Worm (Caenorhabditis elegans): ENCODE measurements around the gene Y56A3A.6.
"Not testable (repeated sequence)": the region's sequence is repeated elsewhere in the genome, so short reads cannot be mapped to it uniquely, and the experiment has no call there.

Gene Y56A3A.6

ce11 chrIII:11895504-11895903, 16.9 kb upstream of the Y56A3A.6 start:
- no peak for TF ChIP-seq unc-62 (GFP tag; optimal IDR thresholded peaks at IDR 0.05)

- TF ChIP-seq unc-62 (GFP tag; optimal IDR thresholded peaks at IDR 0.05), result no peak
These were observed 14.3 kb upstream of the Y56A3A.6 start, which contains the start of gene Y56A3A.41 for ce11 chrIII:11892939-11893338. Gene Y56A3A.41 (minus strand): TSS chrIII:11893039.

ce11 chrIII:11891335-11891734, 12.7 kb upstream of the Y56A3A.6 start, which contains the start of gene faah-5:
Gene faah-5 (minus strand): TSS chrIII:11891435.
- no peak for TF ChIP-seq unc-62 (GFP tag; optimal IDR thresholded peaks at IDR 0.05)

DNA sequence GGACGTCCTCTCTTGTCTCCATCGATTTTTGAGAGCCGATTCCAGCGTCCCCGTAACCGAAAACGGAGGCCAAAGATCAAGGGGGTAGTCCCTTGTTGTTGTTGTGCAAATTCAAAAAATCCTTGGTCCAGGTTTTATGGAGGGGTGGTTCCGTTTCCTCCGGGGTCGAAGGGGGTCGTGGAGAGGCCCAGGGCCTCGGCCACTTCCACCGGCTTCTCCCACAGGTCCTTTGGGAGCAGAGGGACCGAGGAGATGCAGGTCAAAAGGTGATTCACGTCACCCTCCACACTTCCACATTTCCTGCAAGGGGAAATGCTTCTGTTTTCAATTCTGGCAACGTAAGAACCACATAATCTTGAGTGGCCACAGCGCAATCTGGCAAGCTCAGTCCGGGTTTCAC, 5.1 kb upstream of the Y56A3A.6 start, which contains the start of gene fbxb-22:
Gene fbxb-22, minus strand, starts transcription at position 61 of the 400 bp plus-strand sequence.
- not testable (repeated sequence) for TF ChIP-seq unc-62 (GFP tag; optimal IDR thresholded peaks at IDR 0.05)

DNA sequence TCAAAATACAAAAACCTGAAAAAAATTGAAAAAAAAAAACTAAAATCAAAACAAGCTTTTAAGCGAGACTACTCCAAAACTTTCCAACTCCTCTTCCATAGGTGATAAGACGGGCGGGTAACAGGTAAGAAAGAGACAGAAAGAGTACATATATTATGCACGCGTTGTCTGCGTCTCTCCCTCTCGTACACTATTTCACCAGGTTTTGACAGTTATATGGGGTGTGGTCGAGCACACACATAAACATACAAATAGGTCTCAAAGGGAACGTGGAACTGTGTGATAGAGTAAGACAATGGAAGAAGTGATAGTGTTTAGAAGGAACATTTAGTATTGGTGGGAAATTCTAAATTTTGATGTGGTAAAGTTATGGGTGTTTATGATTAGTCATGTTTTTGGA, 2.9 kb upstream of the Y56A3A.6 start:
- TF ChIP-seq unc-62 (GFP tag; optimal IDR thresholded peaks at IDR 0.05), result no peak

- TF ChIP-seq unc-62 (GFP tag; optimal IDR thresholded peaks at IDR 0.05), result no peak
These were observed 2.5 kb downstream of the Y56A3A.6 start for ce11 chrIII:11876130-11876529.

- TF ChIP-seq unc-62 (GFP tag; optimal IDR thresholded peaks at IDR 0.05), result no peak
These were observed 4.4 kb downstream of the Y56A3A.6 start for ce11 chrIII:11874242-11874641.

DNA sequence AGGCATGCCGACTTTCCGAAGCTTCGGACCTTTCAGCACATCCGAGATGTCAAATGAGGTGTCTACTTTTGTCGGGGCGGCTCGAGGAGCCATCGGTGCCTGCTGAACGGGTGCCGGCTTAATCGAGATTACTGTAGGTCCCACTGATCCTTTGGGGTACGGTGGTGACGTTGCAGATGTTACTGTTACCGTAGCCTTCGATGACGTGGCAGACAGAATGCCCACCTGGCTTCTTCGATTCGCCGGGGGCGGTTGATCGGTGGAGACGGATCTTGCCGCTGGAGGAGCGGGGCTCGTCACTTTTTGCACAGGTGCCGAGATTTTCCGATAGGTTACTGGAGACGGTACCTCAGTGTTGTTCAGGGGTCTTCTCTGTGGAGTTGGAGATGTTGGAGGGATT, 7.0 kb downstream of the Y56A3A.6 start:
- TF ChIP-seq unc-62 (GFP tag; optimal IDR thresholded peaks at IDR 0.05), result no peak

DNA sequence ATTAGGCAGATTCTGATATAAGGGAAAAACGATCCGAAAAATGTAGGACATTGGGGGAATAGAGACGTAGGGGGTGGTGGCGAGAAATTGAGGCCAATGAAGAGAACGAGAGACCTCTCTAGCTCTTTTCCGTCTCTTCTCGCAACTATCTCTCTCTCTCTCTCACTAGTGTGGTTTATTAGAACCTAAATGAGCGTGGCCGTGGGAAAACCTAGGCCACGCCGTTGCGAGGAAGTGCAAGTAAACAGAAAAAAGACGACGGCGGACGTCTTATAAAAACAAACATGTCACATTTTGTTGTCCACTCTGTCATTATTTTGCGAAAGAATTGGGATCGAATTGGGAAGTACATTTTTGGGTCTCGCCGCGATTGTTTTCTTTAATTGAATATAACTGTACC, 8.6 kb downstream of the Y56A3A.6 start:
- no peak for TF ChIP-seq unc-62 (GFP tag; optimal IDR thresholded peaks at IDR 0.05)

DNA sequence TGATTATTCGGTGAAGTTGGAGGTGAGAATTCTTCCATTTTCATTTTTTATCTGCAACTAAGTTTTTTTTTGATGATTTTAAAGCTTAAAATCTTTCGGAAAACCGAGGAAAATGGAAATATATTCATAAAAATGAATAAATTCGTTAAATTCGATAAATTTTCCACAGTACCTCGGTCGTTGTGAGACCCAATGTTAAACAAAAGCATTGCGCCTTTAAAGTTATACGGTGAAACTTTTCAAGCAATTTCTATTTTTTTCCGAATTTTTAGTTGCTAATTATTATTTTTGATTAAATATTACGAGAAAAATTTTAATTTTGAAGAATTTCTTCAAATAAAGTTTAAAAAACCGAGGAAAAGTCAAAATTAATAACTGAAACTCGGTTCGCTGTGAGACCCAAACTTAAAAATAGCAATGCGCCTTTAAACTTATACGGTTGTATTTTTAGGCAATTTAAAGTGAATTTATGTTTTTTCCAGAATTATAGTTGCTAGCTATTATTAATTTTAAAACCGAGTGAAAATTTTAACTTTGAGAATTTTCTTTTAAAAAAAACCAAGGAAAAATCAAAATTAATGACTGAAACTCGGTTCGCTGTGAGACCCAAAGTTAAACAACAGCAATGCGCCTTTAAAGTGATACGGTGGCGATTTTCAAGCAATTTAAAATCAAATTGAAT, 9.2 kb downstream of the Y56A3A.6 start, which contains the start of gene taf-12:
Gene taf-12, minus strand, starts transcription at position 51 of the 682 bp plus-strand sequence.
- TF ChIP-seq unc-62 (GFP tag; optimal IDR thresholded peaks at IDR 0.05), result no peak

- TF ChIP-seq unc-62 (GFP tag; optimal IDR thresholded peaks at IDR 0.05), result no peak
These were observed 12.5 kb downstream of the Y56A3A.6 start for ce11 chrIII:11866127-11866526.

- no peak for TF ChIP-seq unc-62 (GFP tag; optimal IDR thresholded peaks at IDR 0.05)
These were observed 16.5 kb downstream of the Y56A3A.6 start, which contains the start of gene Y56A3A.2 for ce11 chrIII:11862149-11862548. Gene Y56A3A.2 (minus strand): TSS chrIII:11862249.

DNA sequence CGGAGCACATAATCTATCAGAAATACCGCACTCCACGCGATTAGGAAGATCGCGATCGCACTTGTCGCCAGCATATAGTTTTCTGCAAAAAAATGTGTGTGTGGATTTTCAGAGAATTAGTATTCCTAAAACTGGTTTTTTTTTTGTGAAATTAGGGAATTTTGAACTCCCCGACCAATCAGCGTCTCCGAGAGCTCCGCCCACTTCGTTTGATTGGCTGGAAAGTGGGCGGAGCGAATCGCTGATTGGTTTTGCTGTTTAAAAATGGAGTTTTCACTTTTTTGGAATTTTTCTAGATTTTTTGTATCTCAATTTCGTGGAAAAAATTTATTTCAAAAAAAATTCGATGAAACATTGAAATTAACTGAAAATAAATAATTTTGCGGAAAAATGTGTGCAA, 17.5 kb downstream of the Y56A3A.6 start:
- TF ChIP-seq unc-62 (GFP tag; optimal IDR thresholded peaks at IDR 0.05), result no peak

- no peak for TF ChIP-seq unc-62 (GFP tag; optimal IDR thresholded peaks at IDR 0.05)
These were observed 21.8 kb downstream of the Y56A3A.6 start for ce11 chrIII:11856852-11857251.

DNA sequence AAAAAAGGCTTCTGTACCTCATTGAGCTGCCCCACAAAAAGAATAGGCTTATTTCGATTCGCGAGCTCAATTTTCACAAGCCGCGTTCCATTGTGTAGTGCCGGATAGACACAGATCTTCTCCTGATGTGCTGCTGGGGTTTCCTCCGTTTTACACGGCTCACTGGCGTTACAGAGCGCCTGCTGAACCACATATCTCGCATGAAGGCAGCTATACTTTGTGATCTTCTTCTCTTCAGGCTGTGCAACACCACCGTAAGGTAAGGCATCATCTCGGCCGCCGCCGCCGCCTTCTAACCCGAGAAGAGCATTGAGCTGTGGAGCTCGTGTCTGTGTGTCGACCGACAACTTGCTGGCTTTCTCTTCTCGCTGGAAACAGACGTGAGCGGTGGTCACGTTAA, 25.1 kb downstream of the Y56A3A.6 start:
- TF ChIP-seq unc-62 (GFP tag; optimal IDR thresholded peaks at IDR 0.05), result no peak

DNA sequence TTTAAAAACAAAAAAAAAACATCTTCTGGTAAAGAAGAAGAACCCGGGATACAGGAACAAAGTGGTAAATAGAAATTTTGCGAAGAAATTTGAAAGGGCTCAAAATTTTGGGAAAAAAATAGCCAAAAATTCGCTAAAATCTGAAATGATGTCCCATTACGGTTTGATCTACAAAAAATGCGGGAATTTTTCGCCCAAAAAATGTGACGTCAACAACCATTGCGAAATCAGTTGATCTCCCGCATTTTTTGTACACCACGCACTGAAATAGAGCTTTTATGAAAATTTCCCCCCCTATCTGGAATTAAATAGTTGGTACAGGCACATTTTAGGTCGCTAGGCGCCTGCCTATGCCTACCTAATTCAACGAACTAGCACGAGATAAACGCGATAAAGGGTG, 29.0 kb downstream of the Y56A3A.6 start:
- no peak for TF ChIP-seq unc-62 (GFP tag; optimal IDR thresholded peaks at IDR 0.05)

- TF ChIP-seq unc-62 (GFP tag; optimal IDR thresholded peaks at IDR 0.05), result no peak
These were observed 30.3 kb downstream of the Y56A3A.6 start for ce11 chrIII:11848317-11848716.
